Worm (Caenorhabditis elegans): ENCODE measurements around the gene pqn-83.

ce11 chrIII:13105497-13105896 is 6.2 kb upstream of the pqn-83 start:
- TF ChIP-seq dao-5 (tag; optimal IDR thresholded peaks at IDR 0.05) (no peak), him-1 (tag; optimal IDR thresholded peaks at IDR 0.05) (no peak), W03F9.2 (tag; optimal IDR thresholded peaks at IDR 0.05) (no peak)
